Worm (Caenorhabditis elegans) whole organism, young adult: Measurements from ENCODE around the gene kap-1.

Experiments
- B0261.1 ChIP-seq: sonication (generic microtip); optimal IDR thresholded peaks from 2 replicates; lab custom pipeline; 2016; ENCODE audit warnings: mild to moderate bottlenecking, missing genetic modification characterization, moderate library complexity, missing compliant biosample characterization
- ceh-79 ChIP-seq: sonication (generic microtip); optimal IDR thresholded peaks from 2 replicates; lab custom pipeline; 2017; ENCODE audit warnings: mild to moderate bottlenecking, missing genetic modification characterization, missing compliant biosample characterization
- egl-44 ChIP-seq: fragments of 200-800 bp; sonication (Bioruptor generic); IDR thresholded peaks from 2 replicates; pipeline ENCODE4 v1.3.6; 2022; ENCODE audit warnings: missing genetic modification reagents, missing genetic modification characterization, missing compliant biosample characterization
- madf-6 ChIP-seq: fragments of 200-800 bp; sonication (Bioruptor generic); IDR thresholded peaks from 2 replicates; pipeline ENCODE4 v1.3.6; 2022; ENCODE audit warnings: missing genetic modification reagents, missing genetic modification characterization, missing compliant biosample characterization
- nhr-27 ChIP-seq: fragments of 200-800 bp; sonication (Bioruptor generic); optimal IDR thresholded peaks from 2 replicates; lab custom pipeline; 2018; ENCODE audit warnings: mild to moderate bottlenecking, missing genetic modification characterization, moderate library complexity, missing compliant biosample characterization

The kap-1 gene

ce11 chrIII:7387359-7387758 lies 48.7 kb downstream of the kap-1 start (continued):
- TF ChIP-seq B0261.1 (tag; lab: Kevin White, UChicago) (peak; percentile 67), nhr-27 (no peak), ceh-79 (tag; lab: Kevin White, UChicago) (no peak), madf-6 (GFP tag; lab: Robert Waterston, UW) (0 out of 2 replicates have a peak, but pooled peaks have one; percentile 14), egl-44 (no peak)
